Fruit fly (Drosophila melanogaster) whole organism, embryonic: ENCODE measurements around the gene ttm3.

Source experiments
- Atf6 ChIP-seq: fragments of 200-800 bp; sonication (Bioruptor generic); IDR thresholded peaks from 2 replicates; pipeline ENCODE4 v1.3.6; 2022; ENCODE audit warnings: missing biosample characterization, missing genetic modification characterization
- Bdp1 ChIP-seq: fragments of 200-800 bp; sonication (Bioruptor generic); optimal IDR thresholded peaks from 3 replicates; lab custom pipeline; 2016; ENCODE audit warnings: missing biosample characterization, missing genetic modification characterization
- CG10267 ChIP-seq: fragments of 200-800 bp; sonication (Bioruptor generic); optimal IDR thresholded peaks from 2 replicates; lab custom pipeline; 2018; ENCODE audit warnings: missing biosample characterization, mild to moderate bottlenecking, missing genetic modification characterization, moderate library complexity
- CG10959 ChIP-seq: fragments of 200-800 bp; sonication (Bioruptor generic); IDR thresholded peaks from 2 replicates; pipeline ENCODE4 v1.3.6; 2022; ENCODE audit warnings: missing biosample characterization, missing genetic modification characterization
- CG11504 ChIP-seq: fragments of 200-800 bp; sonication (Bioruptor generic); optimal IDR thresholded peaks from 3 replicates; lab custom pipeline; 2019; ENCODE audit warnings: missing biosample characterization, mild to moderate bottlenecking, missing genetic modification characterization, moderate library complexity
- CG11723 ChIP-seq: fragments of 200-800 bp; sonication (Bioruptor generic); optimal IDR thresholded peaks from 2 replicates; lab custom pipeline; 2017; ENCODE audit warnings: missing biosample characterization, mild to moderate bottlenecking, missing genetic modification characterization
- CG12391 ChIP-seq: fragments of 200-800 bp; sonication (Bioruptor generic); optimal IDR thresholded peaks from 3 replicates; lab custom pipeline; 2018; ENCODE audit warnings: missing biosample characterization, mild to moderate bottlenecking, missing genetic modification characterization, moderate library complexity
- CG12659 ChIP-seq: fragments of 200-800 bp; sonication (Bioruptor generic); optimal IDR thresholded peaks from 3 replicates; lab custom pipeline; 2017; ENCODE audit warnings: mild to moderate bottlenecking, missing biosample characterization, missing genetic modification reagents, missing genetic modification characterization
- CG13424 ChIP-seq: fragments of 200-800 bp; sonication (Bioruptor generic); optimal IDR thresholded peaks from 2 replicates; lab custom pipeline; 2019; ENCODE audit warnings: missing biosample characterization, mild to moderate bottlenecking, missing genetic modification characterization, moderate library complexity
- CG16779 ChIP-seq: fragments of 200-800 bp; sonication (Bioruptor generic); IDR thresholded peaks from 2 replicates; pipeline ENCODE4 v1.3.6; 2022; ENCODE audit warnings: missing biosample characterization, missing genetic modification characterization
- CG2116 ChIP-seq: fragments of 200-800 bp; sonication (Bioruptor generic); optimal IDR thresholded peaks from 3 replicates; lab custom pipeline; 2018; ENCODE audit warnings: missing biosample characterization, mild to moderate bottlenecking, missing genetic modification characterization
- CG3281 ChIP-seq: fragments of 200-800 bp; sonication (Bioruptor generic); optimal IDR thresholded peaks from 3 replicates; lab custom pipeline; 2017; ENCODE audit warnings: missing biosample characterization, mild to moderate bottlenecking, missing genetic modification characterization
- CG3995 ChIP-seq: fragments of 200-800 bp; sonication (Bioruptor generic); optimal IDR thresholded peaks from 3 replicates; lab custom pipeline; 2016; ENCODE audit warnings: missing biosample characterization, missing genetic modification characterization
- CG4617 ChIP-seq: fragments of 200-800 bp; sonication (Bioruptor generic); optimal IDR thresholded peaks from 3 replicates; lab custom pipeline; 2016; ENCODE audit warnings: missing biosample characterization, missing genetic modification characterization, borderline replicate concordance
- CG6654 ChIP-seq: fragments of 200-800 bp; sonication (Bioruptor generic); optimal IDR thresholded peaks from 2 replicates; lab custom pipeline; 2017; ENCODE audit warnings: missing biosample characterization, mild to moderate bottlenecking, missing genetic modification characterization
- CG7928 ChIP-seq: fragments of 200-800 bp; sonication (Bioruptor generic); optimal IDR thresholded peaks from 2 replicates; lab custom pipeline; 2017; ENCODE audit warnings: missing biosample characterization, mild to moderate bottlenecking, missing genetic modification characterization
- CG8290 ChIP-seq, 3 experiments: fragments of 200-800 bp; sonication (Bioruptor generic); optimal IDR thresholded peaks; 2 replicates each; lab custom pipeline; 2016 to 2019; ENCODE audit warnings: missing biosample characterization in 3 of 3, missing genetic modification characterization in 3 of 3, mild to moderate bottlenecking in 2 of 3, moderate library complexity in 1 of 3
- Dad ChIP-seq: fragments of 200-800 bp; sonication (Bioruptor generic); optimal IDR thresholded peaks from 3 replicates; lab custom pipeline; 2016; ENCODE audit warnings: missing biosample characterization, missing genetic modification characterization
- Deaf1 ChIP-seq: fragments of 200-800 bp; optimal IDR thresholded peaks from 3 replicates; lab custom pipeline; 2019; ENCODE audit warnings: missing biosample characterization, mild to moderate bottlenecking, missing genetic modification characterization, moderate library complexity
- Dip3 ChIP-seq: fragments of 200-800 bp; sonication (Bioruptor generic); optimal IDR thresholded peaks from 3 replicates; lab custom pipeline; 2016; ENCODE audit warnings: missing biosample characterization, missing genetic modification characterization
- E2f1 ChIP-seq: fragments of 200-800 bp; sonication (Bioruptor generic); IDR thresholded peaks from 2 replicates; pipeline ENCODE4 v1.3.6; 2022; ENCODE audit warnings: missing biosample characterization, missing genetic modification characterization
- Gsc ChIP-seq: fragments of 200-800 bp; sonication (Bioruptor generic); IDR thresholded peaks from 2 replicates; pipeline ENCODE4 v1.3.6; 2022; ENCODE audit warnings: missing biosample characterization, missing genetic modification characterization
- HLH3B ChIP-seq: fragments of 200-800 bp; sonication (Bioruptor generic); IDR thresholded peaks from 2 replicates; pipeline ENCODE4 v1.3.6; 2022; ENCODE audit warnings: missing biosample characterization, missing genetic modification characterization
- Lpt ChIP-seq: fragments of >200 bp; optimal IDR thresholded peaks from 2 replicates; lab custom pipeline; 2018; ENCODE audit warnings: missing biosample characterization, missing genetic modification characterization
- Mad ChIP-seq: fragments of 200-800 bp; sonication (Bioruptor generic); optimal IDR thresholded peaks from 2 replicates; lab custom pipeline; 2016; ENCODE audit warnings: missing biosample characterization, missing genetic modification characterization
- Med ChIP-seq: fragments of 200-800 bp; sonication (Bioruptor generic); peaks from one replicate; lab custom pipeline; 2016; ENCODE audit warnings: missing biosample characterization, missing genetic modification characterization, mild to moderate bottlenecking, inconsistent platforms, moderate library complexity
- Mrtf ChIP-seq: fragments of 200-800 bp; sonication (Bioruptor generic); IDR thresholded peaks from 3 replicates; pipeline ENCODE4 v1.3.6; 2022; ENCODE audit warnings: missing biosample characterization, missing genetic modification characterization
- Nf-YA ChIP-seq: fragments of 200-800 bp; sonication (Bioruptor generic); IDR thresholded peaks from 2 replicates; pipeline ENCODE4 v1.3.6; 2022; ENCODE audit warnings: missing biosample characterization, missing genetic modification characterization
- Rx ChIP-seq: fragments of 200-800 bp; sonication (Bioruptor generic); IDR thresholded peaks from 2 replicates; pipeline ENCODE4 v1.3.6; 2022; ENCODE audit warnings: missing biosample characterization, missing genetic modification characterization
- Stat92E ChIP-seq, 3 experiments: fragments of >200 bp in 2 of 3; fragments of 200-800 bp in 1 of 3; sonication (Bioruptor generic) in 1 of 3; optimal IDR thresholded peaks; 2 replicates each; lab custom pipeline; 2017 to 2019; ENCODE audit warnings: missing biosample characterization in 3 of 3, missing genetic modification characterization in 3 of 3, mild to moderate bottlenecking in 1 of 3, moderate library complexity in 1 of 3
- ash1 ChIP-seq: fragments of 200-800 bp; sonication (Bioruptor generic); optimal IDR thresholded peaks from 2 replicates; lab custom pipeline; 2018; ENCODE audit warnings: missing biosample characterization, mild to moderate bottlenecking, missing genetic modification characterization
- cad ChIP-seq: fragments of >200 bp; optimal IDR thresholded peaks from 2 replicates; lab custom pipeline; 2017; ENCODE audit warnings: missing biosample characterization, missing genetic modification characterization
- eve ChIP-seq, 2 experiments: fragments of >200 bp; optimal IDR thresholded peaks; 2 replicates each; lab custom pipeline; 2017; ENCODE audit warnings: missing biosample characterization in 2 of 2, missing genetic modification characterization in 2 of 2
- ewg ChIP-seq: fragments of 200-800 bp; sonication (Bioruptor generic); optimal IDR thresholded peaks from 3 replicates; lab custom pipeline; 2017; ENCODE audit warnings: mild to moderate bottlenecking, missing biosample characterization, missing genetic modification reagents, missing genetic modification characterization
- fd3F ChIP-seq: fragments of 200-800 bp; sonication (Bioruptor generic); optimal IDR thresholded peaks from 2 replicates; lab custom pipeline; 2018; ENCODE audit warnings: missing biosample characterization, mild to moderate bottlenecking, missing genetic modification characterization, moderate library complexity
- fd64A ChIP-seq: fragments of 200-800 bp; sonication (Bioruptor generic); optimal IDR thresholded peaks from 3 replicates; lab custom pipeline; 2018; ENCODE audit warnings: missing biosample characterization, mild to moderate bottlenecking, missing genetic modification characterization
- fd96Cb ChIP-seq: fragments of 200-800 bp; sonication (Bioruptor generic); optimal IDR thresholded peaks from 2 replicates; lab custom pipeline; 2018; ENCODE audit warnings: missing biosample characterization, mild to moderate bottlenecking, missing genetic modification characterization, moderate library complexity
- ftz-f1 ChIP-seq: fragments of 200-800 bp; sonication (Bioruptor generic); optimal IDR thresholded peaks from 2 replicates; lab custom pipeline; 2016; ENCODE audit warnings: missing biosample characterization, missing genetic modification characterization
- grau ChIP-seq: fragments of 200-800 bp; optimal IDR thresholded peaks from 3 replicates; lab custom pipeline; 2019; ENCODE audit warnings: missing biosample characterization, mild to moderate bottlenecking, missing genetic modification characterization, moderate library complexity
- h ChIP-seq: fragments of >200 bp; optimal IDR thresholded peaks from 2 replicates; lab custom pipeline; 2017
- hkb ChIP-seq, 2 experiments: fragments of 200-800 bp in 1 of 2; fragments of >200 bp in 1 of 2; sonication (Bioruptor generic) in 1 of 2; IDR thresholded peaks in 1 of 2; optimal IDR thresholded peaks in 1 of 2; 2 replicates each; pipeline versions ENCODE4 v1.3.6 to Lab custom; 2017 to 2022; ENCODE audit warnings: missing biosample characterization in 1 of 2, missing genetic modification characterization in 1 of 2
- ken ChIP-seq: fragments of 200-800 bp; sonication (Bioruptor generic); IDR thresholded peaks from 3 replicates; pipeline ENCODE4 v1.3.6; 2022; ENCODE audit warnings: missing biosample characterization, missing genetic modification characterization
- kni ChIP-seq: fragments of 200-800 bp; sonication (Bioruptor generic); optimal IDR thresholded peaks from 3 replicates; lab custom pipeline; 2017; ENCODE audit warnings: mild to moderate bottlenecking, missing biosample characterization, missing genetic modification reagents, missing genetic modification characterization
- otp ChIP-seq: fragments of 200-800 bp; sonication (Bioruptor generic); IDR thresholded peaks from 3 replicates; pipeline ENCODE4, ENCODE4 v1.3.6; 2022; ENCODE audit warnings: missing biosample characterization, missing genetic modification characterization
- pan ChIP-seq, 4 experiments: fragments of >200 bp in 3 of 4; fragments of 200-800 bp in 1 of 4; sonication (Bioruptor generic) in 1 of 4; optimal IDR thresholded peaks in 3 of 4; IDR thresholded peaks in 1 of 4; 2 replicates each; pipeline versions ENCODE4 v1.3.6 to Lab custom; 2017 to 2022; ENCODE audit warnings: missing biosample characterization in 2 of 4, missing genetic modification characterization in 2 of 4, mixed read lengths in 1 of 4
- phol ChIP-seq: fragments of 200-800 bp; sonication (Bioruptor generic); optimal IDR thresholded peaks from 3 replicates; lab custom pipeline; 2018; ENCODE audit warnings: missing biosample characterization, mild to moderate bottlenecking, missing genetic modification characterization, moderate library complexity
- shn ChIP-seq: fragments of 200-800 bp; sonication (Bioruptor generic); optimal IDR thresholded peaks from 3 replicates; lab custom pipeline; 2016; ENCODE audit warnings: missing biosample characterization, missing genetic modification characterization
- trem ChIP-seq: fragments of 200-800 bp; optimal IDR thresholded peaks from 3 replicates; lab custom pipeline; 2019; ENCODE audit warnings: missing biosample characterization, mild to moderate bottlenecking, missing genetic modification characterization, moderate library complexity
- wek ChIP-seq: fragments of 200-800 bp; sonication (Bioruptor generic); optimal IDR thresholded peaks from 3 replicates; lab custom pipeline; 2018; ENCODE audit warnings: missing biosample characterization, mild to moderate bottlenecking, missing genetic modification characterization, moderate library complexity

The ttm3 gene

dm6 chr2L:22121651-22122165, 42.3 kb downstream of the ttm3 start (continued):
- TF ChIP-seq CG7928 (GFP tag; lab: Kevin White, UChicago): no peak
- TF ChIP-seq shn (GFP tag; lab: Kevin White, UChicago): no peak
- TF ChIP-seq ash1 (GFP tag; lab: Kevin White, UChicago): no peak
- TF ChIP-seq CG11723 (GFP tag; lab: Kevin White, UChicago): peak; percentile 81
- no peak for TF ChIP-seq CG10959 (GFP tag; lab: Robert Waterston, UW)
- no peak for TF ChIP-seq otp
- TF ChIP-seq grau: no peak
- no peak for TF ChIP-seq Atf6
- no peak for TF ChIP-seq CG10267 (tag; lab: Kevin White, UChicago)
- peak; percentile 10 for TF ChIP-seq Dip3
- no peak for TF ChIP-seq CG11504 (tag; lab: Kevin White, UChicago)
- TF ChIP-seq CG6654: no peak
- no peak for TF ChIP-seq CG3281 (GFP tag; lab: Kevin White, UChicago)
- TF ChIP-seq Deaf1 (tag; lab: Kevin White, UChicago): no peak
- TF ChIP-seq h: no peak
- no peak for TF ChIP-seq Lpt (GFP tag; lab: Kevin White, UChicago)
- no peak for TF ChIP-seq Mrtf (GFP tag; lab: Robert Waterston, UW)
- TF ChIP-seq fd96Cb (tag; lab: Kevin White, UChicago): no peak
- no peak for TF ChIP-seq ken (GFP tag; lab: Robert Waterston, UW)
- TF ChIP-seq Bdp1 (GFP tag; lab: Kevin White, UChicago): no peak
- TF ChIP-seq pan (optimal IDR thresholded peaks at IDR 0.05; lab: Kevin White, UChicago): no peak
- no peak for TF ChIP-seq pan (GFP tag; optimal IDR thresholded peaks at IDR 0.05 in 1 of 2, IDR thresholded peaks at IDR 0.05 in 1 of 2)
- TF ChIP-seq HLH3B (GFP tag; lab: Robert Waterston, UW): no peak
- no peak for TF ChIP-seq CG16779 (GFP tag; lab: Robert Waterston, UW)
- no peak for TF ChIP-seq fd3F (GFP tag; lab: Kevin White, UChicago)
- TF ChIP-seq Nf-YA (GFP tag; lab: Robert Waterston, UW): no peak
- peak; percentile 40 for TF ChIP-seq CG8290 (GFP tag; optimal IDR thresholded peaks at IDR 0.05; lab: Kevin White, UChicago)
- TF ChIP-seq CG8290 (tag; optimal IDR thresholded peaks at IDR 0.05; lab: Kevin White, UChicago): peak in 1 of 2 experiments; percentile 57
- TF ChIP-seq fd64A: no peak
- no peak for TF ChIP-seq CG2116 (GFP tag; lab: Kevin White, UChicago)
- TF ChIP-seq E2f1: no peak
- TF ChIP-seq phol: peak; percentile 56
- TF ChIP-seq Dad: peak; percentile 3
- no peak for TF ChIP-seq Stat92E (GFP tag; optimal IDR thresholded peaks at IDR 0.05; lab: Kevin White, UChicago)
- peak; percentile 50 for TF ChIP-seq CG3995 (GFP tag; lab: Kevin White, UChicago)

DNA sequence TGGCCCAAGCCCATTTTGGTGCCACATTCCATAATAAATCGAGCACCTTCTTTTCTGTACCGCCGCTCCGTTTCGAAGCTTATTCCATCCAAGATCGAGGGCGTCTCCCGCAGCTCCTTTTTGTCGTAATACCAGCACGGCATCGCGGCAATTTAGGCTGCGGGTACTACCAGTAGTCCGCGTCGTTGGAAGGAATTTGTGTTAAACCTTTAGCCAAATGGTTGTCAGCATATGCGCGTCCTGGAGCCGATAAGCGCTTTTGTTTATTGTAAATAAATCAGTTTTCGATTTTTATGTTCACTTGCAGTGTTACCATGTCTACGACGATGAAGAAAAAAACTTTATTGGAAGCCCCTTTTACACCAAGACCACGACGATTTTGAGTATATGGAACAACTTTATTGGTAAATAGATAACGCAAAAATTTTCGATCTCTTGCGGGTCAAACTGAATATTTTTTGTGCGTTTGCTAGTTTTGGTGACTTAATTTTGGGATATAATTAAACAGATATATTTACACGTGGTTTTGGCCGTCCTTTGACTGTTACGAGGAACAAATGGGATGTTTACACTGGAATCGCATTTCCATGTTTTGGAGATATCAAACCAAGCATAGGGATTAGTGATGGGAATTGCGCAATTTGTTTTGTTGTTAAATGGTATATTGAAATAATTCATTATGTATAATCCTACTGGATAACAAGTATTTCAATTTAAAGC, 50.3 kb downstream of the ttm3 start, which contains the start of gene CycK:
CycK (minus strand) TSS at position 562 of the 720 bp plus-strand sequence.
- peak; percentile 51 for TF ChIP-seq wek (GFP tag; lab: Kevin White, UChicago)
- peak; percentile 46 for TF ChIP-seq phol
- no peak for TF ChIP-seq kni (GFP tag; lab: Kevin White, UChicago)
- TF ChIP-seq trem (tag; lab: Kevin White, UChicago): peak; percentile 16
- peak; percentile 38 for TF ChIP-seq CG12659 (GFP tag; lab: Kevin White, UChicago)
- no peak for TF ChIP-seq Gsc (GFP tag; lab: Robert Waterston, UW)
- TF ChIP-seq CG4617: peak; percentile 66
- TF ChIP-seq CG12391 (tag; lab: Kevin White, UChicago): peak; percentile 10
- TF ChIP-seq ewg (GFP tag; lab: Kevin White, UChicago): no peak
- no peak for TF ChIP-seq hkb (optimal IDR thresholded peaks at IDR 0.05; lab: Kevin White, UChicago)
- no peak for TF ChIP-seq hkb (GFP tag; IDR thresholded peaks at IDR 0.05; lab: Robert Waterston, UW)
- no peak for TF ChIP-seq ftz-f1 (GFP tag; lab: Kevin White, UChicago)
- TF ChIP-seq CG13424: peak; percentile 9
- TF ChIP-seq Rx (GFP tag; lab: Robert Waterston, UW): no peak
- TF ChIP-seq Mad: peak; percentile 33
- TF ChIP-seq cad (GFP tag; lab: Kevin White, UChicago): no peak
- TF ChIP-seq ash1 (GFP tag; lab: Kevin White, UChicago): no peak
- TF ChIP-seq Med: peak; percentile 83
- TF ChIP-seq eve (GFP tag; optimal IDR thresholded peaks at IDR 0.05; lab: Kevin White, UChicago): peak in 1 of 2 experiments; percentile 51
